Fruit fly (Drosophila melanogaster) whole organism, pupa: Measurements from ENCODE around the gene Imp.

ENCODE experiments used
- CG10348 ChIP-seq: fragments of 200-800 bp; sonication (Bioruptor generic); IDR thresholded peaks from 2 replicates; pipeline ENCODE4 v1.3.6; 2022; ENCODE audit warnings: missing biosample characterization, missing genetic modification characterization
- CG12605 ChIP-seq: fragments of 200-800 bp; sonication (Bioruptor generic); IDR thresholded peaks from 2 replicates; pipeline ENCODE4 v1.3.6; 2022; ENCODE audit warnings: missing biosample characterization, missing genetic modification characterization
- CG13204 ChIP-seq: fragments of 200-800 bp; sonication (Bioruptor generic); optimal IDR thresholded peaks from 2 replicates; lab custom pipeline; 2018; ENCODE audit warnings: missing biosample characterization, mild to moderate bottlenecking, missing genetic modification characterization, moderate library complexity
- CG14655 ChIP-seq: fragments of 200-800 bp; sonication (Bioruptor generic); optimal IDR thresholded peaks from 3 replicates; lab custom pipeline; 2017; ENCODE audit warnings: mild to moderate bottlenecking, missing biosample characterization, missing genetic modification reagents, missing genetic modification characterization
- CG15710 ChIP-seq: fragments of 200-800 bp; sonication (Bioruptor generic); optimal IDR thresholded peaks from 2 replicates; lab custom pipeline; 2018; ENCODE audit warnings: missing biosample characterization, mild to moderate bottlenecking, missing genetic modification characterization, moderate library complexity
- CG17806 ChIP-seq: fragments of 200-800 bp; sonication (Bioruptor generic); optimal IDR thresholded peaks from 2 replicates; lab custom pipeline; 2018; ENCODE audit warnings: missing biosample characterization, mild to moderate bottlenecking, missing genetic modification characterization, moderate library complexity
- CG32121 ChIP-seq: fragments of 200-800 bp; sonication (Bioruptor generic); IDR thresholded peaks from 2 replicates; pipeline ENCODE4 v1.3.6; 2022; ENCODE audit warnings: missing biosample characterization, missing genetic modification characterization
- CG34367 ChIP-seq: fragments of 200-800 bp; sonication (Bioruptor generic); optimal IDR thresholded peaks from 2 replicates; lab custom pipeline; 2018; ENCODE audit warnings: missing biosample characterization, mild to moderate bottlenecking, missing genetic modification characterization
- CG4496 ChIP-seq: fragments of 200-800 bp; sonication (Bioruptor generic); IDR thresholded peaks from 3 replicates; pipeline ENCODE4 v1.3.6; 2022; ENCODE audit warnings: missing biosample characterization, missing genetic modification characterization
- CG8159 ChIP-seq: fragments of 200-800 bp; sonication (Bioruptor generic); optimal IDR thresholded peaks from 3 replicates; lab custom pipeline; 2018; ENCODE audit warnings: missing biosample characterization, mild to moderate bottlenecking, missing genetic modification characterization, moderate library complexity
- CG8301 ChIP-seq: fragments of 200-800 bp; sonication (Bioruptor generic); optimal IDR thresholded peaks from 2 replicates; lab custom pipeline; 2018; ENCODE audit warnings: missing biosample characterization, mild to moderate bottlenecking, missing genetic modification characterization
- CG9948 ChIP-seq: fragments of 200-800 bp; sonication (Bioruptor generic); optimal IDR thresholded peaks from 2 replicates; lab custom pipeline; 2018; ENCODE audit warnings: missing biosample characterization, mild to moderate bottlenecking, missing genetic modification characterization, moderate library complexity
- D1 ChIP-seq: fragments of 200-800 bp; sonication (Bioruptor generic); optimal IDR thresholded peaks from 2 replicates; lab custom pipeline; 2018; ENCODE audit warnings: missing biosample characterization, mild to moderate bottlenecking, missing genetic modification characterization, moderate library complexity
- EcR ChIP-seq: fragments of 200-800 bp; sonication (Bioruptor generic); optimal IDR thresholded peaks from 3 replicates; lab custom pipeline; 2019; ENCODE audit warnings: missing biosample characterization, missing genetic modification characterization, mild to moderate bottlenecking, moderate library complexity, missing genetic modification reagents
- Ets98B ChIP-seq: fragments of 200-800 bp; sonication (Bioruptor generic); IDR thresholded peaks from 2 replicates; pipeline ENCODE4 v1.3.6; 2022; ENCODE audit warnings: missing biosample characterization, missing genetic modification characterization
- Pif1A ChIP-seq: fragments of 200-800 bp; sonication (Bioruptor generic); optimal IDR thresholded peaks from 3 replicates; lab custom pipeline; 2016; ENCODE audit warnings: missing biosample characterization, missing genetic modification characterization
- Pif1B ChIP-seq: fragments of 200-800 bp; sonication (Bioruptor generic); optimal IDR thresholded peaks from 3 replicates; lab custom pipeline; 2016; ENCODE audit warnings: missing biosample characterization, missing genetic modification characterization
- Snoo ChIP-seq: fragments of 200-800 bp; sonication (Bioruptor generic); optimal IDR thresholded peaks from 3 replicates; lab custom pipeline; 2017; ENCODE audit warnings: missing biosample characterization, mild to moderate bottlenecking, missing genetic modification characterization, inconsistent platforms
- fd96Ca ChIP-seq: fragments of 200-800 bp; sonication (Bioruptor generic); IDR thresholded peaks from 3 replicates; pipeline ENCODE4 v1.3.6; 2022; ENCODE audit warnings: missing biosample characterization, missing genetic modification characterization
- gl ChIP-seq: fragments of 200-800 bp; sonication (Bioruptor generic); optimal IDR thresholded peaks from 2 replicates; lab custom pipeline; 2018; ENCODE audit warnings: missing biosample characterization, mild to moderate bottlenecking, missing genetic modification characterization
- rn ChIP-seq: fragments of 200-800 bp; sonication (Bioruptor generic); IDR thresholded peaks from 2 replicates; pipeline ENCODE4 v1.3.6; 2022; ENCODE audit warnings: missing biosample characterization, missing genetic modification characterization

Imp gene

DNA sequence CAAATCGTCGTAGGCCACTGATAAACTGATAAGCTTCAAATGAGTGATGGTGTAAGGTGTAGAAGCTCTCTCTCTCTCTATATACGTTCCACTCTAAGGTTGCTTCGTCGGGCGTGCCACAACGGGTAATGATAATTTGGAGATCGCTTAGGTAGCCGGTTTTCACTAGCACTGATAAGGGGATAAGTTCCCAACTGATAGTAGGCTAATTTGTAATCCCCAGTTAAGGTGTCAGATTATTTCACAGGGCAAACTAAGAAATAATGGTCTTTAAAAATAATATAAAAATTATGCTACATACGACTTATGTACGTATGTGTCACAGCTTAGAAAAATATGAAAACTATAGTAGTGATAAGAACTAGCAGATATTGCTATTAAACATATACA lies 61.5 kb downstream of the Imp start:
- TF ChIP-seq CG8301 (no peak), CG10348 (GFP tag; lab: Robert Waterston, UW) (no peak), CG14655 (GFP tag; lab: Kevin White, UChicago) (no peak), CG17806 (tag; lab: Kevin White, UChicago) (no peak), EcR (GFP tag; lab: Kevin White, UChicago) (no peak), Pif1B (GFP tag; lab: Kevin White, UChicago) (no peak), CG12605 (GFP tag; lab: Robert Waterston, UW) (no peak), CG9948 (tag; lab: Kevin White, UChicago) (no peak), Snoo (tag; lab: Kevin White, UChicago) (no peak), gl (tag; lab: Kevin White, UChicago) (no peak), CG8159 (tag; lab: Kevin White, UChicago) (no peak), D1 (tag; lab: Kevin White, UChicago) (no peak), CG34367 (tag; lab: Kevin White, UChicago) (no peak), rn (GFP tag; lab: Robert Waterston, UW) (no peak), Pif1A (GFP tag; lab: Kevin White, UChicago) (no peak)

DNA sequence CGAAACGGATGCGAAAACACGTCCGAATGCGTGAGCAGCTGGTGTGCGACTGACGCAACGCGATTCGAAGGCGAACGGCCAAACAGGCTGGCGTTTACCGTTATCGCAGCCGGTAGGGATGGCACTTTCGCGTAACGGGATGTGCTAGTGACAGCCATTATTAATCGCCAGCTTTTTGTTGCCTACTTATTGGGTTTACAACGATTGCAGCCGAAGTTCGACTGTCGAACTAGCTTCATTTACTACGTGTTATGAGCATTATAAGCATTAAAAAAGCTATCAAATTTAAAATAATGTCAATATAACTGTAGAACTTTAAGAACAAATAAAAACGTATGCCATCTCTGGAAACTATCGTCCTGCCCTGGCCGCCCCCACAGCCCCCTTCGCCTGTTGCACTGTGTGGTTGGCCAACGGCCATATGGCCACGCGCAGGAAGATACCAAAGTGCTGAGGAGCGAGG lies 66.4 kb downstream of the Imp start, which contains the start of gene Rph:
TSS of gene Rph (minus strand) at position 51 of the 463 bp plus-strand sequence.
- TF ChIP-seq fd96Ca (GFP tag; lab: Robert Waterston, UW) (0 out of 3 replicates have a peak, but pooled peaks have one; percentile 14), CG34367 (tag; lab: Kevin White, UChicago) (no peak)

DNA sequence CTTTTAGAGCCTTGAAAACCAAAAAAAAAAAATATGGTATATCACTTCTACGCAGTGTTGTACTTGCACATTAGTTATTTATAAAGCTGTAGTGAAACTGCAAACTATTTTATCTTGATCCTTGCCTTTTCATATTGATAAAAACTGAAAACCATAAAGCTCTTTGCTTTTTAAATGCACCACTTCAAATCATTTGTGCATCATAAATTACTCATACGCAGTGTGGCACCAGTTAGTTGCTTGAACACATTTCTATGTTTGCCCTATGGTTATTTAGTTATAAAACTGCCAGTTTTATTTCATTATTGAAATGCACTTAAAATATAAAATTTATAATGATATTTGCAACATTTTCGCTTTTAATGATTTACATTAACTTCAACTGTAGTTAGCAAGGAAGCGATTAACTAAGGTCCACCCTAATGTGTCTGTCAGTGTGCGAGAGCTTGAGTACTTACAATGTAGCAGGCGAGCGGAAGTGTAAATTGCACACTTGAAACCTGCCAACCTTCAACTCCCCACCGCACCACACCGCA lies 68.0 kb downstream of the Imp start:
- peak; percentile 18 for TF ChIP-seq CG17806 (tag; lab: Kevin White, UChicago)
- TF ChIP-seq CG15710 (tag; lab: Kevin White, UChicago): peak; percentile 12
- peak; percentile 4 for TF ChIP-seq CG8301
- TF ChIP-seq fd96Ca (GFP tag; lab: Robert Waterston, UW): no peak
- TF ChIP-seq CG8159 (tag; lab: Kevin White, UChicago): peak; percentile 70
- no peak for TF ChIP-seq CG13204 (GFP tag; lab: Kevin White, UChicago)
- peak; percentile 13 for TF ChIP-seq CG9948 (tag; lab: Kevin White, UChicago)

DNA sequence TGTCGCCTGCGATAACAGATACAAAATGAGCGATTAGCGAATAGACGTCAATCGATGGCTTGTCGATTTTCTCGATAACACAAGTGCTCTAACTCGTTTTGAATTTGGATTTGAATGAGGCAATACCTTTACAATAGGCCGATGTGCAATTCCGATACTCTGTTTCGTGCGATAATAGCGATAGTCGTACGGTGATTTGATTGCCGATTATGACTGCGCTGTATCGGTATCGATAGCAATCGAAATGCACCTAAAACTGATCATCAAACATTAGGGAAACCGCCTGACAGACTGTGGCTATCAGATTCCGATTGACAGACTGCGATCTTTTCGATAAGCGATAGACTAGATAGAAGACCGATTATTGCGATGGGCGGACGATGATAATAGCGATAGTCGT lies 72.3 kb downstream of the Imp start:
- TF ChIP-seq CG10348 (GFP tag; lab: Robert Waterston, UW) (no peak), Ets98B (no peak), rn (GFP tag; lab: Robert Waterston, UW) (no peak), CG14655 (GFP tag; lab: Kevin White, UChicago) (no peak), CG17806 (tag; lab: Kevin White, UChicago) (no peak), Snoo (tag; lab: Kevin White, UChicago) (no peak), Pif1A (GFP tag; lab: Kevin White, UChicago) (no peak), Pif1B (GFP tag; lab: Kevin White, UChicago) (no peak), EcR (GFP tag; lab: Kevin White, UChicago) (no peak), gl (tag; lab: Kevin White, UChicago) (no peak), CG13204 (GFP tag; lab: Kevin White, UChicago) (no peak), CG8159 (tag; lab: Kevin White, UChicago) (no peak), CG15710 (tag; lab: Kevin White, UChicago) (no peak)
- TF ChIP-seq, all 21 proteins: peak for 0

DNA sequence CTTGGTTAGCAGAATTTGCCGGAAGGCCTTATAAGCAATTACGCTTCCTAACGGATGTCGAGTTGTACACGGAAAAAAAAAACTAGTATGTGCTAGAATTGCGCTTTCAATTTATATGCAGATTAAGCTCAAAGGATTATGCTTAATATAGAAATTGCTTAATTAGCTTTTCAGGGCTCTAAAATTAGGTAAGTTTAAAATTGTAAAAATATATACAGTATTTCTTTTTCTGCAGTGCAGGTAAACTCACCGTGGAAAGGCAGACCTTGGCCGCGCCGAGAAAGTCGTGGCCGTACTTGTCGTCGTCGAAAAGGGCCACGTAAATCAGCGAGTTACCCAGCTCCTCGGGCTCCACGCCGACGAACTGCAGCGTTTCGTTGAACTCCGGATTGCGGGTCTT lies 73.4 kb downstream of the Imp start:
- TF ChIP-seq rn (GFP tag; lab: Robert Waterston, UW) (no peak), CG17806 (tag; lab: Kevin White, UChicago) (peak; percentile 5)
- TF ChIP-seq, all 21 proteins: peak for 1

DNA sequence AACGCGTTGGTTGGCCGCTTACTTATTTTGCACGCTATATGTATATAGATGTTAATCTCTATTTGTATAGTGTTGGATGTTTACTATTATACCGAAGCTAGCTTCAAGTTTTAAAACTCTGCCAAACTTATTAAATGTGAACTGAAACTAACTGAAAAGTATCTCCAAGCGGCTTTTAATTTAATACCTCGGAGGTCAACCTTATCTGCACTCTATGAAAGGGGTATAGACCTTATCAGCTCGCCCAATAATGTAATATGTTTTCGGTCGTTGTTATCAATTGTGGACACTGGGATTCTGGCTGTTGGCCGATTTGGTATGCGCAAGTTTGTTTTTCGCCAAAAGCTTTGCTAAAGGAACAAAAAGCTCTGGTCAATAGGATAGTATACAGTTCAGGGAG lies 75.4 kb downstream of the Imp start:
- TF ChIP-seq D1 (tag; lab: Kevin White, UChicago) (no peak), CG8301 (no peak), CG4496 (GFP tag; lab: Robert Waterston, UW) (no peak), CG17806 (tag; lab: Kevin White, UChicago) (no peak), EcR (GFP tag; lab: Kevin White, UChicago) (no peak), CG15710 (tag; lab: Kevin White, UChicago) (no peak), CG13204 (GFP tag; lab: Kevin White, UChicago) (no peak), CG34367 (tag; lab: Kevin White, UChicago) (no peak), Snoo (tag; lab: Kevin White, UChicago) (no peak), Ets98B (no peak), fd96Ca (GFP tag; lab: Robert Waterston, UW) (no peak), gl (tag; lab: Kevin White, UChicago) (no peak), CG32121 (GFP tag; lab: Robert Waterston, UW) (no peak), rn (GFP tag; lab: Robert Waterston, UW) (no peak), CG14655 (GFP tag; lab: Kevin White, UChicago) (no peak), CG12605 (GFP tag; lab: Robert Waterston, UW) (no peak), CG10348 (GFP tag; lab: Robert Waterston, UW) (no peak)
